Fruit fly (Drosophila melanogaster) whole organism, adult: ENCODE results near the gene CG45105.
"Not testable (repeated sequence)": the region's sequence is repeated elsewhere in the genome, so short reads cannot be mapped to it uniquely, and the experiment has no call there.

ENCODE experiments used
- CG12768 ChIP-seq: fragments of 200-800 bp; sonication (Bioruptor generic); optimal IDR thresholded peaks from 2 replicates; lab custom pipeline; 2017; ENCODE audit warnings: missing biosample characterization, missing genetic modification characterization, mild to moderate bottlenecking, moderate library complexity, missing genetic modification reagents
- CG1620 ChIP-seq: fragments of 200-800 bp; sonication (Bioruptor generic); optimal IDR thresholded peaks from 2 replicates; lab custom pipeline; 2016; ENCODE audit warnings: missing biosample characterization, missing genetic modification characterization
- CG33017 ChIP-seq: fragments of 200-800 bp; sonication (Bioruptor generic); optimal IDR thresholded peaks from 2 replicates; lab custom pipeline; 2018; ENCODE audit warnings: missing biosample characterization, mild to moderate bottlenecking, missing genetic modification characterization, moderate library complexity
- CG7045 ChIP-seq: fragments of 200-800 bp; sonication (Bioruptor generic); optimal IDR thresholded peaks from 2 replicates; lab custom pipeline; 2017; ENCODE audit warnings: missing biosample characterization, mild to moderate bottlenecking, missing genetic modification characterization
- Clk ChIP-seq: fragments of 200-800 bp; sonication (Bioruptor generic); optimal IDR thresholded peaks from 2 replicates; lab custom pipeline; 2017; ENCODE audit warnings: missing biosample characterization, missing genetic modification characterization
- Crg-1 ChIP-seq: fragments of 200-800 bp; sonication (Bioruptor generic); optimal IDR thresholded peaks from 2 replicates; lab custom pipeline; 2016; ENCODE audit warnings: missing biosample characterization, missing genetic modification characterization
- cic ChIP-seq: fragments of 200-800 bp; sonication (Bioruptor generic); optimal IDR thresholded peaks from 2 replicates; lab custom pipeline; 2017; ENCODE audit warnings: missing biosample characterization, mild to moderate bottlenecking, missing genetic modification characterization, moderate library complexity
- kay ChIP-seq: fragments of 200-800 bp; sonication (Bioruptor generic); peaks from one replicate; lab custom pipeline; 2016; ENCODE audit warnings: missing biosample characterization, missing genetic modification characterization, borderline replicate concordance
- ovo ChIP-seq: fragments of 200-800 bp; sonication (Bioruptor generic); optimal IDR thresholded peaks from 2 replicates; lab custom pipeline; 2016; ENCODE audit warnings: missing biosample characterization, missing genetic modification characterization
- pad ChIP-seq: fragments of 200-800 bp; sonication (Bioruptor generic); optimal IDR thresholded peaks from 3 replicates; lab custom pipeline; 2017; ENCODE audit warnings: missing biosample characterization, missing genetic modification characterization, mild to moderate bottlenecking, moderate library complexity, missing genetic modification reagents
- tj ChIP-seq: fragments of 200-800 bp; sonication (Bioruptor generic); optimal IDR thresholded peaks from 3 replicates; lab custom pipeline; 2017; ENCODE audit warnings: missing biosample characterization, mild to moderate bottlenecking, missing genetic modification characterization, moderate library complexity
- toe ChIP-seq: fragments of 200-800 bp; sonication (Bioruptor generic); optimal IDR thresholded peaks from 2 replicates; lab custom pipeline; 2016; ENCODE audit warnings: missing biosample characterization, missing genetic modification characterization

dm6 chr3R:15901097-15901709 is 16.6 kb downstream of the CG45105 start:
- TF ChIP-seq ovo (GFP tag; lab: Kevin White, UChicago): peak; percentile 70
- TF ChIP-seq CG33017 (tag; lab: Kevin White, UChicago); CG7045 (GFP tag; lab: Kevin White, UChicago); CG1620 (GFP tag; lab: Kevin White, UChicago); Clk; tj (GFP tag; lab: Kevin White, UChicago); Crg-1 (GFP tag; lab: Kevin White, UChicago); toe (GFP tag; lab: Kevin White, UChicago); CG12768; kay (GFP tag; lab: Kevin White, UChicago); cic (GFP tag; lab: Kevin White, UChicago): not testable (repeated sequence)
- peak; percentile 89 for TF ChIP-seq pad (GFP tag; lab: Kevin White, UChicago)
